Worm (Caenorhabditis elegans) whole organism, late embryonic: ENCODE data around the gene Y7A5A.10.

Experiments used
- C08G9.2 ChIP-seq: sonication (generic microtip); optimal IDR thresholded peaks from 2 replicates; lab custom pipeline; 2016; ENCODE audit warnings: mild to moderate bottlenecking, missing genetic modification characterization, moderate library complexity, missing compliant biosample characterization
- C38D4.7 ChIP-seq: fragments of 200-800 bp; sonication (Bioruptor generic); optimal IDR thresholded peaks from 2 replicates; lab custom pipeline; 2018; ENCODE audit warnings: mild to moderate bottlenecking, missing genetic modification characterization, moderate library complexity, missing compliant biosample characterization
- F13H6.1 ChIP-seq: sonication (generic microtip); optimal IDR thresholded peaks from 2 replicates; lab custom pipeline; 2016; ENCODE audit warnings: missing genetic modification characterization, missing compliant biosample characterization
- ahr-1 ChIP-seq: sonication (generic microtip); optimal IDR thresholded peaks from 2 replicates; lab custom pipeline; 2016; ENCODE audit warnings: missing genetic modification characterization, missing compliant biosample characterization
- ceh-14 ChIP-seq: sonication (generic microtip); optimal IDR thresholded peaks from 2 replicates; lab custom pipeline; 2016; ENCODE audit warnings: missing genotype, missing genetic modification characterization, missing compliant biosample characterization
- ceh-24 ChIP-seq: sonication (generic microtip); optimal IDR thresholded peaks from 2 replicates; lab custom pipeline; 2016; ENCODE audit warnings: mild to moderate bottlenecking, missing genetic modification characterization, missing compliant biosample characterization
- ceh-31 ChIP-seq: sonication (generic microtip); optimal IDR thresholded peaks from 2 replicates; lab custom pipeline; 2016; ENCODE audit warnings: missing genetic modification characterization, missing compliant biosample characterization
- ceh-34 ChIP-seq: sonication (generic microtip); optimal IDR thresholded peaks from 2 replicates; lab custom pipeline; 2016; ENCODE audit warnings: mild to moderate bottlenecking, missing genetic modification characterization, missing compliant biosample characterization
- ceh-48 ChIP-seq: sonication (generic microtip); optimal IDR thresholded peaks from 2 replicates; lab custom pipeline; 2016; ENCODE audit warnings: missing genetic modification characterization, inconsistent platforms, missing compliant biosample characterization
- ceh-9 ChIP-seq: sonication (generic microtip); optimal IDR thresholded peaks from 2 replicates; lab custom pipeline; 2016; ENCODE audit warnings: mild to moderate bottlenecking, missing genetic modification characterization, inconsistent platforms, missing compliant biosample characterization
- che-1 ChIP-seq: sonication (generic microtip); optimal IDR thresholded peaks from 2 replicates; lab custom pipeline; 2016; ENCODE audit warnings: mild to moderate bottlenecking, missing genetic modification characterization, missing compliant biosample characterization
- dmd-4 ChIP-seq: sonication (generic microtip); optimal IDR thresholded peaks from 2 replicates; lab custom pipeline; 2016; ENCODE audit warnings: borderline replicate concordance, missing genetic modification characterization, missing compliant biosample characterization
- dve-1 ChIP-seq: sonication (generic microtip); optimal IDR thresholded peaks from 2 replicates; lab custom pipeline; 2017; ENCODE audit warnings: antibody characterized with exemption, mild to moderate bottlenecking, missing genetic modification characterization, missing compliant biosample characterization
- elt-2 ChIP-seq: sonication (generic microtip); optimal IDR thresholded peaks from 2 replicates; lab custom pipeline; 2016; ENCODE audit warnings: missing genetic modification reagents, missing genetic modification characterization, missing compliant biosample characterization
- eyg-1 ChIP-seq: sonication (generic microtip); optimal IDR thresholded peaks from 2 replicates; lab custom pipeline; 2016; ENCODE audit warnings: missing genotype, missing genetic modification characterization, missing compliant biosample characterization
- fkh-10 ChIP-seq: fragments of 150-350 bp; optimal IDR thresholded peaks from 2 replicates; lab custom pipeline; 2014; ENCODE audit warnings: missing biosample characterization, missing genetic modification reagents, missing genetic modification characterization
- gmeb-2 ChIP-seq: sonication (generic microtip); optimal IDR thresholded peaks from 2 replicates; lab custom pipeline; 2016; ENCODE audit warnings: missing genetic modification characterization, inconsistent platforms, missing compliant biosample characterization
- hlh-13 ChIP-seq: fragments of 200-800 bp; sonication (Bioruptor generic); optimal IDR thresholded peaks from 2 replicates; lab custom pipeline; 2018; ENCODE audit warnings: mild to moderate bottlenecking, missing genetic modification characterization, missing compliant biosample characterization
- hlh-15 ChIP-seq: sonication (generic microtip); optimal IDR thresholded peaks from 2 replicates; lab custom pipeline; 2016; ENCODE audit warnings: missing genetic modification characterization, missing compliant biosample characterization
- hlh-6 ChIP-seq: sonication (generic microtip); optimal IDR thresholded peaks from 2 replicates; lab custom pipeline; 2016; ENCODE audit warnings: missing genotype, missing genetic modification characterization, missing compliant biosample characterization
- hlh-8 ChIP-seq: sonication (generic microtip); optimal IDR thresholded peaks from 2 replicates; lab custom pipeline; 2016; ENCODE audit warnings: missing genotype, missing genetic modification characterization, missing compliant biosample characterization
- lim-6 ChIP-seq: sonication (generic microtip); optimal IDR thresholded peaks from 2 replicates; lab custom pipeline; 2016; ENCODE audit warnings: missing genetic modification characterization, missing compliant biosample characterization
- lin-11 ChIP-seq: fragments of 200-800 bp; sonication (Bioruptor generic); optimal IDR thresholded peaks from 2 replicates; lab custom pipeline; 2018; ENCODE audit warnings: mild to moderate bottlenecking, missing genetic modification characterization, missing compliant biosample characterization
- mec-3 ChIP-seq: sonication (generic microtip); optimal IDR thresholded peaks from 2 replicates; lab custom pipeline; 2016; ENCODE audit warnings: borderline replicate concordance, missing genetic modification characterization, missing compliant biosample characterization
- nfya-1 ChIP-seq: sonication (generic microtip); optimal IDR thresholded peaks from 2 replicates; lab custom pipeline; 2017; ENCODE audit warnings: missing genetic modification characterization, mild to moderate bottlenecking, missing compliant biosample characterization, antibody characterized with exemption, moderate library complexity
- nhr-11 ChIP-seq: fragments of 150-350 bp; optimal IDR thresholded peaks from 2 replicates; lab custom pipeline; 2014; ENCODE audit warnings: missing biosample characterization, missing genetic modification characterization
- npax-4 ChIP-seq: sonication (generic microtip); optimal IDR thresholded peaks from 2 replicates; lab custom pipeline; 2016; ENCODE audit warnings: missing genetic modification characterization, missing compliant biosample characterization
- pag-3 ChIP-seq: sonication (generic microtip); optimal IDR thresholded peaks from 2 replicates; lab custom pipeline; 2016; ENCODE audit warnings: missing compliant biosample characterization, missing genetic modification characterization, borderline replicate concordance
- pat-9 ChIP-seq: fragments of 200-800 bp; sonication (Bioruptor generic); optimal IDR thresholded peaks from 2 replicates; lab custom pipeline; 2018; ENCODE audit warnings: mild to moderate bottlenecking, missing genetic modification characterization, moderate library complexity, missing compliant biosample characterization
- pax-1 ChIP-seq: fragments of 150-350 bp; optimal IDR thresholded peaks from 2 replicates; lab custom pipeline; 2014; ENCODE audit warnings: missing biosample characterization, missing genetic modification characterization
- pha-2 ChIP-seq: sonication (generic microtip); optimal IDR thresholded peaks from 2 replicates; lab custom pipeline; 2017; ENCODE audit warnings: mild to moderate bottlenecking, missing genetic modification characterization, missing compliant biosample characterization
- pha-4 ChIP-seq: fragments of 150-350 bp; optimal IDR thresholded peaks from 2 replicates; lab custom pipeline; 2018; ENCODE audit warnings: missing biosample characterization, missing genetic modification reagents, missing genetic modification characterization
- pqm-1 ChIP-seq: sonication (generic microtip); optimal IDR thresholded peaks from 2 replicates; lab custom pipeline; 2016; ENCODE audit warnings: missing genetic modification characterization, missing compliant biosample characterization
- sox-4 ChIP-seq: sonication (generic microtip); optimal IDR thresholded peaks from 2 replicates; lab custom pipeline; 2017; ENCODE audit warnings: mild to moderate bottlenecking, missing genetic modification characterization, inconsistent platforms, missing compliant biosample characterization
- syd-9 ChIP-seq: sonication (generic microtip); optimal IDR thresholded peaks from 2 replicates; lab custom pipeline; 2016; ENCODE audit warnings: mild to moderate bottlenecking, missing genetic modification characterization, moderate library complexity, missing compliant biosample characterization
- tbx-2 ChIP-seq: sonication (generic microtip); optimal IDR thresholded peaks from 2 replicates; lab custom pipeline; 2016; ENCODE audit warnings: missing genetic modification characterization, missing compliant biosample characterization
- tbx-7 ChIP-seq: sonication (generic microtip); optimal IDR thresholded peaks from 2 replicates; lab custom pipeline; 2016; ENCODE audit warnings: missing genotype, missing genetic modification characterization, missing compliant biosample characterization
- ttx-3 ChIP-seq: sonication (generic microtip); optimal IDR thresholded peaks from 2 replicates; lab custom pipeline; 2016; ENCODE audit warnings: missing genetic modification reagents, missing genetic modification characterization, missing compliant biosample characterization
- unc-42 ChIP-seq: sonication (generic microtip); optimal IDR thresholded peaks from 2 replicates; lab custom pipeline; 2016; ENCODE audit warnings: missing genotype, missing genetic modification characterization, missing compliant biosample characterization
- unc-55 ChIP-seq: sonication (generic microtip); optimal IDR thresholded peaks from 2 replicates; lab custom pipeline; 2017; ENCODE audit warnings: missing biosample characterization, missing genetic modification reagents, missing genetic modification characterization
- unc-86 ChIP-seq: sonication (generic microtip); optimal IDR thresholded peaks from 2 replicates; lab custom pipeline; 2016; ENCODE audit warnings: missing genetic modification characterization, missing compliant biosample characterization
- ztf-16 ChIP-seq: sonication (generic microtip); optimal IDR thresholded peaks from 2 replicates; lab custom pipeline; 2017; ENCODE audit warnings: missing genetic modification characterization, missing compliant biosample characterization

Gene Y7A5A.10

DNA sequence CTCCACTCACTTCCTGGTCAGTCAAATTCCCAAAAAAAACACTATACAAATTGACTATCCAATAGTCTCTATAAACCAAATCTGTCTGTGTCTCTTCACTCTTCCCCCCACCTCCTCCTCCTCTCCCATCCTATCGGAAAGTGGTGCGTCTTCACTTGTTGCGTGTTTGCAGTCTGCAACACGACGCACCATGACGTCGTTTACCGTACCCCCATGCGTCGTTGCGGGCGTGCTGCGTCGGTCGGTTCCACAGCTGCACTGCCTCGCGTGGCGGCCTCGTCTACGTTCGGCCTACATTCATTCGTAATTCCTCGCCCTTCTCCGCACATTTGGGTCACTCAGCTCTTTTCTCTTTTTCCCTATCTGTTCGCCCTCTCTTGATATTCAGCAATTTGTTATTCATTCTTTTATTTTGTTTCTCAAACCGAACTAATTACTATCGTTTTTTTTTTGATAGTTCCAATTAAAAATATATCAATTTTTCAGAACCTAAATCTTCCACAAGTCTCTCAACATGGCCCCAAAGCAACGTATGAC lies 46.3 kb upstream of the Y7A5A.10 start, which contains the start of gene serp-1.1 (continued):
- TF ChIP-seq ceh-34 (peak; percentile 92), ztf-16 (tag; lab: Kevin White, UChicago) (peak; percentile 84), hlh-13 (no peak), nhr-11 (tag; lab: Kevin White, UChicago) (no peak), pag-3 (tag; lab: Kevin White, UChicago) (peak; percentile 52), ceh-31 (tag; lab: Kevin White, UChicago) (peak; percentile 97), tbx-7 (tag; lab: Kevin White, UChicago) (peak; percentile 74), che-1 (no peak), pat-9 (tag; lab: Kevin White, UChicago) (peak; percentile 49), ceh-9 (tag; lab: Kevin White, UChicago) (no peak), nfya-1 (tag; lab: Kevin White, UChicago) (peak; percentile 99), pha-4 (tag; lab: Kevin White, UChicago) (no peak), hlh-6 (tag; lab: Kevin White, UChicago) (peak; percentile 61), lim-6 (tag; lab: Kevin White, UChicago) (no peak), unc-42 (tag; lab: Kevin White, UChicago) (peak; percentile 81), C08G9.2 (tag; lab: Kevin White, UChicago) (peak; percentile 75), fkh-10 (GFP tag; lab: Kevin White, UChicago) (peak; percentile 25), npax-4 (tag; lab: Kevin White, UChicago) (peak; percentile 6), ceh-48 (peak; percentile 45), lin-11 (tag; lab: Kevin White, UChicago) (peak; percentile 13), syd-9 (tag; lab: Kevin White, UChicago) (peak; percentile 81), C38D4.7 (GFP tag; lab: Kevin White, UChicago) (peak; percentile 28), eyg-1 (tag; lab: Kevin White, UChicago) (peak; percentile 55), gmeb-2 (tag; lab: Kevin White, UChicago) (no peak), dmd-4 (tag; lab: Kevin White, UChicago) (peak; percentile 75), pha-2 (tag; lab: Kevin White, UChicago) (peak; percentile 67), unc-86 (peak; percentile 38), tbx-2 (tag; lab: Kevin White, UChicago) (peak; percentile 97), ttx-3 (peak; percentile 21), mec-3 (peak; percentile 66), elt-2 (tag; lab: Kevin White, UChicago) (peak; percentile 89), hlh-8 (tag; lab: Kevin White, UChicago) (peak; percentile 77), dve-1 (tag; lab: Kevin White, UChicago) (peak; percentile 78), ceh-24 (tag; lab: Kevin White, UChicago) (no peak), sox-4 (tag; lab: Kevin White, UChicago) (peak; percentile 62), pqm-1 (tag; lab: Kevin White, UChicago) (peak; percentile 80), F13H6.1 (tag; lab: Kevin White, UChicago) (peak; percentile 88), ceh-14 (tag; lab: Kevin White, UChicago) (peak; percentile 82), ahr-1 (tag; lab: Kevin White, UChicago) (peak; percentile 5), pax-1 (tag; lab: Kevin White, UChicago) (peak; percentile 64), unc-55 (GFP tag; lab: Kevin White, UChicago) (peak; percentile 78)

DNA sequence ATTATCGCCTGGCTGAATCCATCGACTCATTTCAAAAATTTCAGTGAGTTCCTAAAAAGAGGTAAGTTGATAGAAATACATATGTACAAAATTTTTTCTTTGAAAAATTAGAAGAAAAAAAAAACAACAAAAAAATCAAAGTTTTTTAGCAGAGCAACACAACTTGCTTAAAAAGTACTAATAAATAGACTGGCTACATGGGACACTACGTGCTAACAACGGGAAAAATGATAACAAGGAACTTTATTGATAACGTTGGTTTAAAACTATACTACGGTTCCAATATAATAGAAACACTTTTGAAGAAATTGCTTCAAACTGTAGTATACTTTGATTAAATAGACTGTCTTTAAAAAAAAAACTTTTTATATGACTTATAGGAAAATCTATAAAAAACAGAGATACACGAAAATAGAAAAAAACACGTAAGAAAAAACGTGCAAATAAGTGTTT lies 43.6 kb upstream of the Y7A5A.10 start, which contains the start of gene acox-1.6:
acox-1.6 (minus strand) TSS at position 51 of the 453 bp plus-strand sequence.
- TF ChIP-seq gmeb-2 (tag; lab: Kevin White, UChicago), result no peak
- no peak for TF ChIP-seq unc-42 (tag; lab: Kevin White, UChicago)
- TF ChIP-seq hlh-15 (tag; lab: Kevin White, UChicago), result no peak
- TF ChIP-seq elt-2 (tag; lab: Kevin White, UChicago), result peak; percentile 41
